Worm (Caenorhabditis elegans): ENCODE measurements around the gene twk-43.

- no peak for TF ChIP-seq tbx-7 (tag; optimal IDR thresholded peaks at IDR 0.05)
- no peak for TF ChIP-seq pros-1 (tag; optimal IDR thresholded peaks at IDR 0.05)
- TF ChIP-seq eyg-1 (tag; optimal IDR thresholded peaks at IDR 0.05): no peak
- no peak for TF ChIP-seq ref-2 (tag; optimal IDR thresholded peaks at IDR 0.05)
- no peak for TF ChIP-seq lin-11 (tag; optimal IDR thresholded peaks at IDR 0.05)
- TF ChIP-seq pqm-1 (tag; optimal IDR thresholded peaks at IDR 0.05): no peak
- TF ChIP-seq C08G9.2 (tag; optimal IDR thresholded peaks at IDR 0.05): no peak
- TF ChIP-seq pha-4 (tag; optimal IDR thresholded peaks at IDR 0.05): no peak
- no peak for TF ChIP-seq K09A11.1 (tag; optimal IDR thresholded peaks at IDR 0.05; ENCODE audit: insufficient read depth)
- no peak for TF ChIP-seq fax-1 (tag; optimal IDR thresholded peaks at IDR 0.05)
- no peak for TF ChIP-seq ama-1 (optimal IDR thresholded peaks at IDR 0.05)
- TF ChIP-seq npax-4 (tag; optimal IDR thresholded peaks at IDR 0.05): no peak
- no peak for TF ChIP-seq T23F11.4 (GFP tag; optimal IDR thresholded peaks at IDR 0.05)
Measured at ce11 chrV:13364227-13364626, 18.1 kb downstream of the twk-43 start.

Measured in whole organism, late embryonic.